Fruit fly (Drosophila melanogaster): Measurements from ENCODE around the gene CG7322.

Gene CG7322

dm6 chrX:18848338-18849021, 9.1 kb downstream of the CG7322 start, which contains the start of gene shop (continued):
- TF ChIP-seq oc (tag; optimal IDR thresholded peaks at IDR 0.05) (peak; percentile 28), CG18599 (GFP tag; optimal IDR thresholded peaks at IDR 0.05) (peak; percentile 86), CG1832 (GFP tag; optimal IDR thresholded peaks at IDR 0.05) (no peak), NC2β (GFP tag; optimal IDR thresholded peaks at IDR 0.05) (peak; percentile 7), Side (GFP tag; optimal IDR thresholded peaks at IDR 0.05) (peak; percentile 45), en (GFP tag; optimal IDR thresholded peaks at IDR 0.05) (no peak), CG1792 (GFP tag; optimal IDR thresholded peaks at IDR 0.05) (peak; percentile 54), gro (GFP tag; optimal IDR thresholded peaks at IDR 0.05) (peak; percentile 52), dati (GFP tag; IDR thresholded peaks at IDR 0.05) (no peak), CG11085 (GFP tag; IDR thresholded peaks at IDR 0.05) (no peak), al (GFP tag; IDR thresholded peaks at IDR 0.05) (peak; percentile 62), Fer1 (GFP tag; optimal IDR thresholded peaks at IDR 0.05) (peak; percentile 84), az2 (GFP tag; optimal IDR thresholded peaks at IDR 0.05) (peak; percentile 84), sima (GFP tag; optimal IDR thresholded peaks at IDR 0.05) (no peak), CG16813 (GFP tag; IDR thresholded peaks at IDR 0.05; ENCODE audit: partially characterized antibody) (peak; percentile 46; the same call in 2 of the 3 replicates), Hsf (GFP tag; optimal IDR thresholded peaks at IDR 0.05) (peak; percentile 84), org-1 (GFP tag; optimal IDR thresholded peaks at IDR 0.05) (peak; percentile 80), kay (GFP tag; optimal IDR thresholded peaks at IDR 0.05) (peak; percentile 54), CG7963 (GFP tag; IDR thresholded peaks at IDR 0.05; ENCODE audit: partially characterized antibody) (no peak; the same call in 2 of the 3 replicates), Usf (GFP tag; optimal IDR thresholded peaks at IDR 0.05) (peak; percentile 81), vnd (GFP tag; IDR thresholded peaks at IDR 0.05; ENCODE audit: partially characterized antibody) (peak; percentile 44; the same call in 1 of the 3 replicates), BEAF-32 (GFP tag; optimal IDR thresholded peaks at IDR 0.05) (peak; percentile 74), grn (GFP tag; optimal IDR thresholded peaks at IDR 0.05) (peak; percentile 42), CG32532 (GFP tag; IDR thresholded peaks at IDR 0.05) (peak; percentile 63; the same call in 1 of the 2 replicates), croc (GFP tag; conservative IDR thresholded peaks at IDR 0.05) (peak; percentile 50; the same call in 2 of the 3 replicates), CG10654 (GFP tag; optimal IDR thresholded peaks at IDR 0.05) (peak; percentile 70), CG1233 (GFP tag; optimal IDR thresholded peaks at IDR 0.05) (peak; percentile 84), CG11560 (tag; IDR thresholded peaks at IDR 0.05) (0 out of 3 replicates have a peak, but pooled peaks have one; percentile 29), zen2 (GFP tag; IDR thresholded peaks at IDR 0.05; ENCODE audit: partially characterized antibody) (peak; percentile 58; the same call in 2 of the 3 replicates), mld (GFP tag; IDR thresholded peaks at IDR 0.05; ENCODE audit: partially characterized antibody) (no peak), Meics (GFP tag; optimal IDR thresholded peaks at IDR 0.05) (peak; percentile 90), CG1603 (tag; optimal IDR thresholded peaks at IDR 0.05) (peak; percentile 73), CG13296 (GFP tag; optimal IDR thresholded peaks at IDR 0.05) (peak; percentile 83), CG8765 (GFP tag; IDR thresholded peaks at IDR 0.05) (no peak), Doc3 (GFP tag; IDR thresholded peaks at IDR 0.05; ENCODE audit: partially characterized antibody) (peak; percentile 52), fru (optimal IDR thresholded peaks at IDR 0.05) (no peak), CG17186 (GFP tag; optimal IDR thresholded peaks at IDR 0.05) (peak; percentile 22), CG31365 (tag; optimal IDR thresholded peaks at IDR 0.05) (no peak), btn (GFP tag; optimal IDR thresholded peaks at IDR 0.05) (no peak), CG7987 (GFP tag; optimal IDR thresholded peaks at IDR 0.05) (peak; percentile 55), MESR4 (GFP tag; optimal IDR thresholded peaks at IDR 0.05) (no peak), cg (GFP tag; optimal IDR thresholded peaks at IDR 0.05) (no peak), CG15073 (GFP tag; optimal IDR thresholded peaks at IDR 0.05) (no peak), fd64A (GFP tag; optimal IDR thresholded peaks at IDR 0.05) (peak; percentile 40), CG10979 (tag; optimal IDR thresholded peaks at IDR 0.05) (peak; percentile 87), tio (GFP tag; optimal IDR thresholded peaks at IDR 0.05) (no peak), CG15601 (tag; optimal IDR thresholded peaks at IDR 0.05) (peak; percentile 76), CG2712 (tag; optimal IDR thresholded peaks at IDR 0.05) (peak; percentile 87), CG7839 (tag; optimal IDR thresholded peaks at IDR 0.05) (peak; percentile 91)
